Fruit fly (Drosophila melanogaster): ENCODE measurements around the gene CG43084.
A peak's percentile ranks its signal among the peaks of the same experiment; 100 is the strongest.

Gene CG43084

DNA sequence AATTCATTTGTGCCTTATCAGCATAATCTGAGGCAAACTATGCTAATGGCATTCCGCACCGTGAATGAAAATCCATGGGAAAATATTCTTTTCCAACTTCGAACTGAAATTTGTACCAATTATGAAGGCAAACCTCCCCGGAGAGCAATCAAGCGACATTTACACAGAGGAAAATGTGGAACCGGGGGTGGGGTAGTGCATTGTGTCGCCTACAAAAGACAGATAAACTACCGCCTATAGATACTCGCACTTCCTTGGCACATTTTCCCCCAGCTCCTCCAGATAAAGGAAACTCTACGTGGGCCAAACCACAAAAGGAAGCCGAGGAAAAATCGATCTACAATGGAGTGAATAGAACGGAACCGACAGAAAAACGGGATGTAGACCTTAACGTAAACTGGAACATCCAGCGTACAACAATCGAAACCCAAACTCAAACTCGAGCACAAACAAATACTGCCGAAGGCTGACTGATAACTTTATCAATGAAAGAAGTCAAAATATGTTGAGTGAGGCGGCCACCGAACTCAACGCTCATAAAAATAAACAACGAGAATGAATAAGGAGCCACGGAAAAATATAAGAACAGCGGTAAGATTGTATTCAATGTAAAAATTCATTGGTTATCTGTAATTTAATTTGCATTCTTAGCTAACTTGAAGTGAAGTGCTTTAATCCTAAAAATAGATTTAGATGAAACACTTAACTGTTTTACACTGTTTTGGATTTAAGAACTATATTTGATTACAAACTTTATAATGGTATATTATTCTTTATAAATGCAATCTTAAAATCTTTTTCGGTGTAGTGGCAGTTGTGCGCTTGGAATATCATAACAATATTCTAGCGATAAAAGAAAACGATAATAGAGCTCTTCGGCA is 40.3 kb downstream of the CG43084 start (continued):
- TF ChIP-seq CG7372 (GFP tag; IDR thresholded peaks at IDR 0.05) (no peak), CG2129 (GFP tag; IDR thresholded peaks at IDR 0.05; ENCODE audit: partially characterized antibody) (no peak), CG10979 (tag; optimal IDR thresholded peaks at IDR 0.05) (peak; percentile 86), schlank (tag; optimal IDR thresholded peaks at IDR 0.05) (no peak), al (GFP tag; IDR thresholded peaks at IDR 0.05) (no peak), tna (GFP tag; IDR thresholded peaks at IDR 0.05; ENCODE audit: partially characterized antibody) (no peak), CTCF (GFP tag; optimal IDR thresholded peaks at IDR 0.05) (peak; percentile 19), Lim3 (GFP tag; IDR thresholded peaks at IDR 0.05) (no peak), da (GFP tag; optimal IDR thresholded peaks at IDR 0.05) (no peak), sc (optimal IDR thresholded peaks at IDR 0.05) (no peak), sc (GFP tag; optimal IDR thresholded peaks at IDR 0.05) (no peak), insv (GFP tag; optimal IDR thresholded peaks at IDR 0.05) (no peak), H15 (GFP tag; IDR thresholded peaks at IDR 0.05) (no peak), Gug (GFP tag; IDR thresholded peaks at IDR 0.05) (no peak), psq (GFP tag; optimal IDR thresholded peaks at IDR 0.05) (no peak), dmrt11E (tag; optimal IDR thresholded peaks at IDR 0.05) (peak; percentile 54), ci (GFP tag; IDR thresholded peaks at IDR 0.05) (no peak), CG6854 (GFP tag; optimal IDR thresholded peaks at IDR 0.05) (no peak), Eip74EF (GFP tag; optimal IDR thresholded peaks at IDR 0.05) (no peak), CG12219 (GFP tag; optimal IDR thresholded peaks at IDR 0.05) (no peak), pho (GFP tag; optimal IDR thresholded peaks at IDR 0.05) (no peak), CG17802 (tag; optimal IDR thresholded peaks at IDR 0.05) (no peak), CG18599 (GFP tag; optimal IDR thresholded peaks at IDR 0.05) (peak; percentile 58), Fer3 (tag; optimal IDR thresholded peaks at IDR 0.05) (peak; percentile 50), gce (GFP tag; IDR thresholded peaks at IDR 0.05) (no peak), pan (optimal IDR thresholded peaks at IDR 0.05) (no peak), pan (GFP tag; optimal IDR thresholded peaks at IDR 0.05 in 1 of 2, IDR thresholded peaks at IDR 0.05 in 1 of 2) (no peak), CG1024 (GFP tag; IDR thresholded peaks at IDR 0.05) (peak; percentile 31; the same call in 1 of the 2 replicates), CG11398 (GFP tag; optimal IDR thresholded peaks at IDR 0.05) (no peak), CG17829 (tag; optimal IDR thresholded peaks at IDR 0.05) (peak; percentile 72), CG7987 (GFP tag; optimal IDR thresholded peaks at IDR 0.05) (no peak), chinmo (GFP tag; IDR thresholded peaks at IDR 0.05; ENCODE audit: partially characterized antibody) (no peak), CG42726 (GFP tag; IDR thresholded peaks at IDR 0.05; ENCODE audit: partially characterized antibody) (no peak), CG3163 (GFP tag; optimal IDR thresholded peaks at IDR 0.05) (no peak), maf-S (GFP tag; optimal IDR thresholded peaks at IDR 0.05) (no peak), CG17612 (GFP tag; IDR thresholded peaks at IDR 0.05) (no peak), bsh (GFP tag; optimal IDR thresholded peaks at IDR 0.05) (peak in 1 of 2 experiments; percentile 55), CG18476 (GFP tag; optimal IDR thresholded peaks at IDR 0.05) (peak; percentile 55), tin (GFP tag; optimal IDR thresholded peaks at IDR 0.05) (peak; percentile 46), Tbp (GFP tag; optimal IDR thresholded peaks at IDR 0.05) (no peak), CG12104 (GFP tag; optimal IDR thresholded peaks at IDR 0.05) (peak; percentile 11), ftz-f1 (GFP tag; optimal IDR thresholded peaks at IDR 0.05) (no peak), sug (tag; optimal IDR thresholded peaks at IDR 0.05) (peak; percentile 79), CG12942 (GFP tag; optimal IDR thresholded peaks at IDR 0.05) (no peak), MESR4 (GFP tag; optimal IDR thresholded peaks at IDR 0.05) (no peak), ash1 (GFP tag; optimal IDR thresholded peaks at IDR 0.05) (no peak), CG4424 (GFP tag; optimal IDR thresholded peaks at IDR 0.05) (peak; percentile 40), sqz (GFP tag; optimal IDR thresholded peaks at IDR 0.05) (no peak), Vsx1 (GFP tag; optimal IDR thresholded peaks at IDR 0.05) (peak; percentile 28), ind (GFP tag; optimal IDR thresholded peaks at IDR 0.05) (peak; percentile 11)

Data from whole organism, embryonic.